Fruit fly (Drosophila melanogaster) whole organism, embryonic: Measurements from ENCODE around the gene Bsg.

Experiments used
- CG10565 ChIP-seq: fragments of 200-800 bp; sonication (Bioruptor generic); optimal IDR thresholded peaks from 3 replicates; lab custom pipeline; 2016; ENCODE audit warnings: missing biosample characterization, mild to moderate bottlenecking, missing genetic modification characterization
- CG11696 ChIP-seq: fragments of 200-800 bp; sonication (Bioruptor generic); IDR thresholded peaks from 2 replicates; pipeline ENCODE4 v1.3.6; 2022; ENCODE audit warnings: missing biosample characterization, missing genetic modification characterization
- CG12769 ChIP-seq: fragments of 200-800 bp; sonication (Bioruptor generic); optimal IDR thresholded peaks from 2 replicates; lab custom pipeline; 2019; ENCODE audit warnings: missing biosample characterization, mild to moderate bottlenecking, missing genetic modification characterization, moderate library complexity
- CG14441 ChIP-seq: fragments of 200-800 bp; sonication (Bioruptor generic); IDR thresholded peaks from 2 replicates; pipeline ENCODE4 v1.3.6; 2022; ENCODE audit warnings: missing biosample characterization, missing genetic modification characterization
- CG14860 ChIP-seq: fragments of 200-800 bp; sonication (Bioruptor generic); IDR thresholded peaks from 3 replicates; pipeline ENCODE4 v1.3.6; 2022; ENCODE audit warnings: missing biosample characterization, missing genetic modification characterization; ENCODE audit not compliant: partially characterized antibody
- CG14965 ChIP-seq: fragments of 200-800 bp; sonication (Bioruptor generic); optimal IDR thresholded peaks from 2 replicates; lab custom pipeline; 2016; ENCODE audit warnings: missing biosample characterization, missing genetic modification characterization, borderline replicate concordance
- CG15514 ChIP-seq: fragments of 200-800 bp; sonication (Bioruptor generic); optimal IDR thresholded peaks from 3 replicates; lab custom pipeline; 2017; ENCODE audit warnings: missing biosample characterization, missing genetic modification characterization, mild to moderate bottlenecking, moderate library complexity, missing genetic modification reagents
- CG1792 ChIP-seq: fragments of 200-800 bp; sonication (Bioruptor generic); optimal IDR thresholded peaks from 2 replicates; lab custom pipeline; 2016; ENCODE audit warnings: missing biosample characterization, missing genetic modification characterization
- CG1832 ChIP-seq: fragments of 200-800 bp; sonication (Bioruptor generic); optimal IDR thresholded peaks from 2 replicates; lab custom pipeline; 2017; ENCODE audit warnings: missing biosample characterization, mild to moderate bottlenecking, missing genetic modification characterization, inconsistent platforms
- CG18764 ChIP-seq: fragments of 200-800 bp; sonication (Bioruptor generic); optimal IDR thresholded peaks from 3 replicates; lab custom pipeline; 2016; ENCODE audit warnings: missing biosample characterization, missing genetic modification characterization
- CG2875 ChIP-seq: fragments of 200-800 bp; sonication (Bioruptor generic); optimal IDR thresholded peaks from 2 replicates; lab custom pipeline; 2017; ENCODE audit warnings: missing biosample characterization, mild to moderate bottlenecking, missing genetic modification characterization, missing genetic modification reagents
- CG31388 ChIP-seq: fragments of 200-800 bp; sonication (Bioruptor generic); optimal IDR thresholded peaks from 2 replicates; lab custom pipeline; 2016; ENCODE audit warnings: missing biosample characterization, missing genetic modification characterization
- CG4282 ChIP-seq: fragments of 200-800 bp; sonication (Bioruptor generic); optimal IDR thresholded peaks from 2 replicates; lab custom pipeline; 2016; ENCODE audit warnings: missing biosample characterization, missing genetic modification characterization
- CG5953 ChIP-seq: fragments of 200-800 bp; sonication (Bioruptor generic); IDR thresholded peaks from 2 replicates; pipeline ENCODE4 v1.3.6; 2022; ENCODE audit warnings: missing biosample characterization, missing genetic modification characterization
- CG7839 ChIP-seq: fragments of 200-800 bp; sonication (Bioruptor generic); optimal IDR thresholded peaks from 3 replicates; lab custom pipeline; 2018; ENCODE audit warnings: missing biosample characterization, mild to moderate bottlenecking, missing genetic modification characterization, moderate library complexity
- CG8290 ChIP-seq, 3 experiments: fragments of 200-800 bp; sonication (Bioruptor generic); optimal IDR thresholded peaks; 2 replicates each; lab custom pipeline; 2016 to 2019; ENCODE audit warnings: missing biosample characterization in 3 of 3, missing genetic modification characterization in 3 of 3, mild to moderate bottlenecking in 2 of 3, moderate library complexity in 1 of 3
- CG8388 ChIP-seq: fragments of 200-800 bp; sonication (Bioruptor generic); optimal IDR thresholded peaks from 2 replicates; lab custom pipeline; 2019; ENCODE audit warnings: missing biosample characterization, mild to moderate bottlenecking, missing genetic modification characterization, moderate library complexity
- CG8924 ChIP-seq: fragments of 200-800 bp; optimal IDR thresholded peaks from 3 replicates; lab custom pipeline; 2019; ENCODE audit warnings: missing biosample characterization, mild to moderate bottlenecking, missing genetic modification characterization, moderate library complexity
- Dek ChIP-seq: fragments of 200-800 bp; sonication (Bioruptor generic); optimal IDR thresholded peaks from 3 replicates; lab custom pipeline; 2019; ENCODE audit warnings: missing biosample characterization, mild to moderate bottlenecking, missing genetic modification characterization, moderate library complexity
- Dip2 ChIP-seq: fragments of 200-800 bp; sonication (Bioruptor generic); IDR thresholded peaks from 2 replicates; pipeline ENCODE4 v1.3.6; 2022; ENCODE audit warnings: missing biosample characterization, missing genetic modification characterization
- Dll ChIP-seq: fragments of 200-800 bp; sonication (Bioruptor generic); IDR thresholded peaks from 4 replicates; pipeline ENCODE4 v1.3.6; 2022; ENCODE audit warnings: missing biosample characterization, missing genetic modification characterization; ENCODE audit not compliant: partially characterized antibody
- Gug ChIP-seq: fragments of 200-800 bp; sonication (Bioruptor generic); IDR thresholded peaks from 4 replicates; pipeline ENCODE4 v1.3.6; 2022; ENCODE audit warnings: missing biosample characterization, missing genetic modification characterization
- HLH4C ChIP-seq: fragments of 200-800 bp; sonication (Bioruptor generic); IDR thresholded peaks from 3 replicates; pipeline ENCODE4 v1.3.6; 2022; ENCODE audit warnings: missing biosample characterization, missing genetic modification characterization; ENCODE audit not compliant: partially characterized antibody
- HLHmδ ChIP-seq: fragments of 200-800 bp; sonication (Bioruptor generic); optimal IDR thresholded peaks from 2 replicates; lab custom pipeline; 2018; ENCODE audit warnings: missing biosample characterization, mild to moderate bottlenecking, missing genetic modification characterization, moderate library complexity
- Hand ChIP-seq: fragments of 200-800 bp; sonication (Bioruptor generic); optimal IDR thresholded peaks from 2 replicates; lab custom pipeline; 2017; ENCODE audit warnings: mild to moderate bottlenecking, missing biosample characterization, missing genetic modification reagents, missing genetic modification characterization
- HmgD ChIP-seq: fragments of 200-800 bp; sonication (Bioruptor generic); optimal IDR thresholded peaks from 3 replicates; lab custom pipeline; 2016; ENCODE audit warnings: missing biosample characterization, missing genetic modification characterization
- Scr ChIP-seq: fragments of 200-800 bp; sonication (Bioruptor generic); IDR thresholded peaks from 2 replicates; pipeline ENCODE4 v1.3.6; 2022; ENCODE audit warnings: missing biosample characterization, missing genetic modification characterization; ENCODE audit not compliant: partially characterized antibody
- Vsx1 ChIP-seq: fragments of 200-800 bp; sonication (Bioruptor generic); optimal IDR thresholded peaks from 2 replicates; lab custom pipeline; 2017; ENCODE audit warnings: missing biosample characterization, mild to moderate bottlenecking, missing genetic modification characterization, missing genetic modification reagents
- YL-1 ChIP-seq: fragments of 200-800 bp; sonication (Bioruptor generic); optimal IDR thresholded peaks from 3 replicates; lab custom pipeline; 2017; ENCODE audit warnings: missing biosample characterization, mild to moderate bottlenecking, missing genetic modification characterization
- cas ChIP-seq: fragments of 200-800 bp; sonication (Bioruptor generic); IDR thresholded peaks from 2 replicates; pipeline ENCODE4 v1.3.6; 2022; ENCODE audit warnings: missing biosample characterization, missing genetic modification characterization
- cato ChIP-seq: fragments of 200-800 bp; sonication (Bioruptor generic); optimal IDR thresholded peaks from 2 replicates; lab custom pipeline; 2016; ENCODE audit warnings: missing biosample characterization, missing genetic modification characterization, borderline replicate concordance
- dimm ChIP-seq: fragments of 200-800 bp; sonication (Bioruptor generic); IDR thresholded peaks from 2 replicates; pipeline ENCODE4 v1.3.6; 2022; ENCODE audit warnings: missing biosample characterization, missing genetic modification characterization
- dm ChIP-seq: fragments of 200-800 bp; sonication (Bioruptor generic); optimal IDR thresholded peaks from 3 replicates; lab custom pipeline; 2016; ENCODE audit warnings: missing biosample characterization, missing genetic modification characterization
- grau ChIP-seq: fragments of 200-800 bp; optimal IDR thresholded peaks from 3 replicates; lab custom pipeline; 2019; ENCODE audit warnings: missing biosample characterization, mild to moderate bottlenecking, missing genetic modification characterization, moderate library complexity
- ken ChIP-seq: fragments of 200-800 bp; sonication (Bioruptor generic); IDR thresholded peaks from 3 replicates; pipeline ENCODE4 v1.3.6; 2022; ENCODE audit warnings: missing biosample characterization, missing genetic modification characterization
- lmd ChIP-seq: fragments of 200-800 bp; sonication (Bioruptor generic); IDR thresholded peaks from 2 replicates; pipeline ENCODE4 v1.3.6; 2022; ENCODE audit warnings: missing biosample characterization, missing genetic modification characterization
- mam ChIP-seq: fragments of 200-800 bp; sonication (Bioruptor generic); optimal IDR thresholded peaks from 3 replicates; lab custom pipeline; 2016; ENCODE audit warnings: missing biosample characterization, missing genetic modification characterization
- otp ChIP-seq: fragments of 200-800 bp; sonication (Bioruptor generic); IDR thresholded peaks from 3 replicates; pipeline ENCODE4, ENCODE4 v1.3.6; 2022; ENCODE audit warnings: missing biosample characterization, missing genetic modification characterization
- sd ChIP-seq: fragments of 200-800 bp; sonication (Bioruptor generic); optimal IDR thresholded peaks from 3 replicates; lab custom pipeline; 2018; ENCODE audit warnings: missing biosample characterization, mild to moderate bottlenecking, missing genetic modification characterization, moderate library complexity
- sens-2 ChIP-seq: fragments of 200-800 bp; sonication (Bioruptor generic); IDR thresholded peaks from 2 replicates; pipeline ENCODE4 v1.3.6; 2022; ENCODE audit warnings: missing biosample characterization, missing genetic modification characterization
- shn ChIP-seq: fragments of 200-800 bp; sonication (Bioruptor generic); optimal IDR thresholded peaks from 3 replicates; lab custom pipeline; 2016; ENCODE audit warnings: missing biosample characterization, missing genetic modification characterization
- sisA ChIP-seq: fragments of 200-800 bp; sonication (Bioruptor generic); IDR thresholded peaks from 2 replicates; pipeline ENCODE4 v1.3.6; 2022; ENCODE audit warnings: missing biosample characterization, missing genetic modification characterization
- slp2 ChIP-seq: fragments of 200-800 bp; sonication (Bioruptor generic); optimal IDR thresholded peaks from 2 replicates; lab custom pipeline; 2016; ENCODE audit warnings: missing biosample characterization, missing genetic modification characterization
- sqz ChIP-seq: fragments of 200-800 bp; sonication (Bioruptor generic); optimal IDR thresholded peaks from 3 replicates; lab custom pipeline; 2018; ENCODE audit warnings: missing biosample characterization, mild to moderate bottlenecking, missing genetic modification characterization
- sr ChIP-seq: fragments of 200-800 bp; sonication (Bioruptor generic); IDR thresholded peaks from 3 replicates; pipeline ENCODE4 v1.3.6; 2022; ENCODE audit warnings: missing biosample characterization, missing genetic modification characterization
- stwl ChIP-seq: fragments of 200-800 bp; sonication (Bioruptor generic); optimal IDR thresholded peaks from 3 replicates; lab custom pipeline; 2018; ENCODE audit warnings: missing biosample characterization, mild to moderate bottlenecking, missing genetic modification characterization, moderate library complexity
- sug ChIP-seq: fragments of 200-800 bp; optimal IDR thresholded peaks from 2 replicates; lab custom pipeline; 2019; ENCODE audit warnings: missing biosample characterization, mild to moderate bottlenecking, missing genetic modification characterization, moderate library complexity
- zen ChIP-seq: fragments of 200-800 bp; sonication (Bioruptor generic); optimal IDR thresholded peaks from 3 replicates; lab custom pipeline; 2018; ENCODE audit warnings: missing biosample characterization, mild to moderate bottlenecking, missing genetic modification characterization, moderate library complexity

The Bsg gene

DNA sequence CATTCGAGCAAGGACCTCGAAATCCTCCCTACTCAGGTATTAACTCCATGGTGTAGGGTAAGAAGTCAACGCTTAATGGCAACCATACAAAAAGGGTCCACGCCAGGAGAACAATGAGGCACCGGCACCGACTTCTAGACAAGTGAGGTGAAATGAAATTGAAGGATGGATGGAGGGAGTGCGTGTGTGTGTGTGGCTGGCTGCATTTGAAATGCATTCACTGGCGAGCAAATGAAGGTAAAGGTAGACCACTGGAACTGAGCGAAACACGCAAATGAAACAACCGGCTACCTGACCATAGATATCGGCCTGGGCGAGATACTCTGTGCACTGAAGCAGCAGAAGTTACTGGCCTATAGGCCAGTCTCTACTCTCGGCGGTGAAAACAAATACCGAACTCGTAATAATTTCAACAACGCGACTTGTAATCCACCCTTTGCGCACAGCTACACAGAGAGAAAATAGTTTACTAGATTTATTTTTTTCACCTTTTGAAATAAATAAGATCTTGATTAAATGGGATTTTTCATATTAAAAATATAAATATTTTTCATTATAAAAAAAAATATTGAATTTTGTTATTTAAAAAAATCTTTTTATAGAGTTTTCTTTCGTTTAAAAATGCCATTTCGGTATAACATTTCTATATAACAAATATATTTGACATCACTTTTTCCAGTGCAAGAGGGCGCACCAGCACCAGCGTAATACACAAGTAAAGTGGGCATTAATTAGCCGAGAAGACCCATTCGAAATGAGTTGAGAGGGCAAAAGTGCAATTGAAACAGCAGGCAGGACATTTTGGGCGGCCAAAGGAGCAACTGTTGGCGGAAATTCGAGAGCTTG lies 1.4 kb upstream of the Bsg start (continued):
- TF ChIP-seq CG10565 (GFP tag; lab: Kevin White, UChicago) (no peak), HLH4C (no peak), sug (tag; lab: Kevin White, UChicago) (no peak), Vsx1 (GFP tag; lab: Kevin White, UChicago) (peak; percentile 72), lmd (GFP tag; lab: Robert Waterston, UW) (peak; percentile 91), sd (tag; lab: Kevin White, UChicago) (no peak), otp (0 out of 3 replicates have a peak, but pooled peaks have one; percentile 18), sqz (GFP tag; lab: Kevin White, UChicago) (peak; percentile 63), CG1832 (no peak), CG8388 (GFP tag; lab: Kevin White, UChicago) (peak; percentile 84), sisA (GFP tag; lab: Robert Waterston, UW) (peak; percentile 87), CG2875 (GFP tag; lab: Kevin White, UChicago) (peak; percentile 83), mam (peak; percentile 33), CG5953 (GFP tag; lab: Robert Waterston, UW) (peak; percentile 80; the same call in 1 of the 2 replicates), CG8924 (tag; lab: Kevin White, UChicago) (peak; percentile 93), CG14441 (GFP tag; lab: Robert Waterston, UW) (no peak), CG7839 (tag; lab: Kevin White, UChicago) (peak; percentile 84), grau (tag; lab: Kevin White, UChicago) (peak; percentile 86), Scr (0 out of 2 replicates have a peak, but pooled peaks have one; percentile 35), Hand (GFP tag; lab: Kevin White, UChicago) (peak; percentile 63), Gug (GFP tag; lab: Robert Waterston, UW) (no peak), CG18764 (GFP tag; lab: Kevin White, UChicago) (no peak), sens-2 (GFP tag; lab: Robert Waterston, UW) (no peak; the same call in 1 of the 2 replicates), dimm (GFP tag; lab: Robert Waterston, UW) (peak; percentile 56), CG4282 (GFP tag; lab: Kevin White, UChicago) (no peak), shn (no peak), HLHmδ (no peak), sr (GFP tag; lab: Robert Waterston, UW) (no peak), dm (no peak), CG15514 (no peak), YL-1 (peak; percentile 44), Dll (GFP tag; lab: Robert Waterston, UW) (no peak), stwl (tag; lab: Kevin White, UChicago) (peak; percentile 21), CG31388 (GFP tag; lab: Kevin White, UChicago) (no peak), CG12769 (tag; lab: Kevin White, UChicago) (no peak), Dip2 (no peak), HmgD (no peak), cas (GFP tag; lab: Robert Waterston, UW) (no peak), slp2 (peak; percentile 22), CG1792 (GFP tag; lab: Kevin White, UChicago) (no peak), zen (tag; lab: Kevin White, UChicago) (peak; percentile 66), CG8290 (GFP tag; optimal IDR thresholded peaks at IDR 0.05; lab: Kevin White, UChicago) (peak; percentile 47), CG8290 (tag; optimal IDR thresholded peaks at IDR 0.05; lab: Kevin White, UChicago) (peak in 1 of 2 experiments; percentile 1), CG11696 (GFP tag; lab: Robert Waterston, UW) (no peak), CG14860 (no peak), ken (peak; percentile 59; the same call in 2 of the 3 replicates), cato (GFP tag; lab: Kevin White, UChicago) (peak; percentile 79), Dek (tag; lab: Kevin White, UChicago) (peak; percentile 71), CG14965 (GFP tag; lab: Kevin White, UChicago) (no peak)
